Worm (Caenorhabditis elegans): Measurements from ENCODE around the gene glod-4.
A peak's percentile ranks its signal among the peaks of the same experiment; 100 is the strongest.

DNA sequence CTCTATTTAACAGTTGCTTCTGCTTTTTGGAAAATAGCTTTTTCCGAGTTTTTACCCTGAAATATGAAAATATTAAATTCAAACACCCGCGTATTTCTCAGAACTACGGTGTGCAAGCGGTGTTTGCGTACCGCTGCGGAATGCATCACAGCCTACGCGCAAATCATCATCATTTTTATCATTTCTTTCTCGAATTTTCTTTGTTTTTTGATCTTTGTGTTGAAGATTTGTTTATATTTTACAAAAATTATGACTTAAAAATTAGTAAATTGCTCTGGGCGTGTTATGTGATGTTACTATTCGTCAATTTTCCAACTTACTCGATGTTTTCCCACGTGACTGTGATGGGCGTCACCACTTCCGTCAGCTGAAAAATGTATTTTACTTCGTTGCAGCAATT, 2.5 kb upstream of the glod-4 start:
- TF ChIP-seq ztf-11 (tag; optimal IDR thresholded peaks at IDR 0.05): no peak
- no peak for TF ChIP-seq unc-62 (GFP tag; optimal IDR thresholded peaks at IDR 0.05)
- TF ChIP-seq ces-1 (GFP tag; optimal IDR thresholded peaks at IDR 0.05): no peak
- TF ChIP-seq lsy-2 (tag; optimal IDR thresholded peaks at IDR 0.05): peak; percentile 97

Measured in whole organism, mixed stage, embryonic.